Worm (Caenorhabditis elegans) whole organism, late embryonic: Measurements from ENCODE around the gene his-72.

Experiments used
- C08G9.2 ChIP-seq: sonication (generic microtip); optimal IDR thresholded peaks from 2 replicates; lab custom pipeline; 2016; ENCODE audit warnings: mild to moderate bottlenecking, missing genetic modification characterization, moderate library complexity, missing compliant biosample characterization
- K09A11.1 ChIP-seq: sonication (generic microtip); optimal IDR thresholded peaks from 2 replicates; lab custom pipeline; 2017; ENCODE audit warnings: antibody characterized with exemption, mild to moderate bottlenecking, missing genetic modification characterization, missing compliant biosample characterization; ENCODE audit not compliant: insufficient read depth
- T23F11.4 ChIP-seq: fragments of 200-800 bp; sonication (Bioruptor generic); optimal IDR thresholded peaks from 2 replicates; lab custom pipeline; 2018; ENCODE audit warnings: mild to moderate bottlenecking, missing genetic modification characterization, missing compliant biosample characterization
- Y22D7AL.16 ChIP-seq: sonication (generic microtip); optimal IDR thresholded peaks from 2 replicates; lab custom pipeline; 2016; ENCODE audit warnings: missing genetic modification characterization, missing compliant biosample characterization
- ahr-1 ChIP-seq: sonication (generic microtip); optimal IDR thresholded peaks from 2 replicates; lab custom pipeline; 2016; ENCODE audit warnings: missing genetic modification characterization, missing compliant biosample characterization
- ceh-14 ChIP-seq: sonication (generic microtip); optimal IDR thresholded peaks from 2 replicates; lab custom pipeline; 2016; ENCODE audit warnings: missing genotype, missing genetic modification characterization, missing compliant biosample characterization
- ceh-19 ChIP-seq: fragments of 200-800 bp; sonication (Bioruptor generic); optimal IDR thresholded peaks from 2 replicates; lab custom pipeline; 2018; ENCODE audit warnings: mild to moderate bottlenecking, missing genetic modification characterization, missing compliant biosample characterization
- ceh-31 ChIP-seq: sonication (generic microtip); optimal IDR thresholded peaks from 2 replicates; lab custom pipeline; 2016; ENCODE audit warnings: missing genetic modification characterization, missing compliant biosample characterization
- ceh-34 ChIP-seq: sonication (generic microtip); optimal IDR thresholded peaks from 2 replicates; lab custom pipeline; 2016; ENCODE audit warnings: mild to moderate bottlenecking, missing genetic modification characterization, missing compliant biosample characterization
- ceh-6 ChIP-seq: fragments of 200-800 bp; sonication (Bioruptor generic); optimal IDR thresholded peaks from 2 replicates; lab custom pipeline; 2018; ENCODE audit warnings: mild to moderate bottlenecking, missing genetic modification characterization, missing compliant biosample characterization
- dmd-4 ChIP-seq: sonication (generic microtip); optimal IDR thresholded peaks from 2 replicates; lab custom pipeline; 2016; ENCODE audit warnings: borderline replicate concordance, missing genetic modification characterization, missing compliant biosample characterization
- elt-2 ChIP-seq: sonication (generic microtip); optimal IDR thresholded peaks from 2 replicates; lab custom pipeline; 2016; ENCODE audit warnings: missing genetic modification reagents, missing genetic modification characterization, missing compliant biosample characterization
- ets-4 ChIP-seq: sonication (generic microtip); optimal IDR thresholded peaks from 2 replicates; lab custom pipeline; 2016; ENCODE audit warnings: missing genetic modification characterization, missing compliant biosample characterization
- hlh-15 ChIP-seq: sonication (generic microtip); optimal IDR thresholded peaks from 2 replicates; lab custom pipeline; 2016; ENCODE audit warnings: missing genetic modification characterization, missing compliant biosample characterization
- mec-3 ChIP-seq: sonication (generic microtip); optimal IDR thresholded peaks from 2 replicates; lab custom pipeline; 2016; ENCODE audit warnings: borderline replicate concordance, missing genetic modification characterization, missing compliant biosample characterization
- nfya-1 ChIP-seq: sonication (generic microtip); optimal IDR thresholded peaks from 2 replicates; lab custom pipeline; 2017; ENCODE audit warnings: missing genetic modification characterization, mild to moderate bottlenecking, missing compliant biosample characterization, antibody characterized with exemption, moderate library complexity
- nhr-11 ChIP-seq: fragments of 150-350 bp; optimal IDR thresholded peaks from 2 replicates; lab custom pipeline; 2014; ENCODE audit warnings: missing biosample characterization, missing genetic modification characterization
- npax-4 ChIP-seq: sonication (generic microtip); optimal IDR thresholded peaks from 2 replicates; lab custom pipeline; 2016; ENCODE audit warnings: missing genetic modification characterization, missing compliant biosample characterization
- odd-2 ChIP-seq: sonication (generic microtip); optimal IDR thresholded peaks from 2 replicates; lab custom pipeline; 2017; ENCODE audit warnings: antibody characterized with exemption, mild to moderate bottlenecking, missing genetic modification characterization, missing compliant biosample characterization
- pax-1 ChIP-seq: fragments of 150-350 bp; optimal IDR thresholded peaks from 2 replicates; lab custom pipeline; 2014; ENCODE audit warnings: missing biosample characterization, missing genetic modification characterization
- pha-4 ChIP-seq: fragments of 150-350 bp; optimal IDR thresholded peaks from 2 replicates; lab custom pipeline; 2018; ENCODE audit warnings: missing biosample characterization, missing genetic modification reagents, missing genetic modification characterization
- pqm-1 ChIP-seq: sonication (generic microtip); optimal IDR thresholded peaks from 2 replicates; lab custom pipeline; 2016; ENCODE audit warnings: missing genetic modification characterization, missing compliant biosample characterization
- pros-1 ChIP-seq: fragments of 150-350 bp; optimal IDR thresholded peaks from 2 replicates; lab custom pipeline; 2014; ENCODE audit warnings: missing biosample characterization, missing genetic modification reagents, missing genetic modification characterization
- rnt-1 ChIP-seq: sonication (generic microtip); optimal IDR thresholded peaks from 2 replicates; lab custom pipeline; 2016; ENCODE audit warnings: missing genetic modification characterization, missing compliant biosample characterization
- sdc-2 ChIP-seq: sonication (generic microtip); optimal IDR thresholded peaks from 2 replicates; lab custom pipeline; 2016; ENCODE audit warnings: missing genotype, missing genetic modification characterization, missing compliant biosample characterization
- sox-2 ChIP-seq: fragments of 200-800 bp; sonication (Bioruptor generic); IDR thresholded peaks from 2 replicates; pipeline ENCODE4 v1.3.6; 2022; ENCODE audit warnings: missing genetic modification reagents, missing genetic modification characterization, missing compliant biosample characterization
- sox-4 ChIP-seq: sonication (generic microtip); optimal IDR thresholded peaks from 2 replicates; lab custom pipeline; 2017; ENCODE audit warnings: mild to moderate bottlenecking, missing genetic modification characterization, inconsistent platforms, missing compliant biosample characterization
- syd-9 ChIP-seq: sonication (generic microtip); optimal IDR thresholded peaks from 2 replicates; lab custom pipeline; 2016; ENCODE audit warnings: mild to moderate bottlenecking, missing genetic modification characterization, moderate library complexity, missing compliant biosample characterization
- tbx-2 ChIP-seq: sonication (generic microtip); optimal IDR thresholded peaks from 2 replicates; lab custom pipeline; 2016; ENCODE audit warnings: missing genetic modification characterization, missing compliant biosample characterization
- tbx-7 ChIP-seq: sonication (generic microtip); optimal IDR thresholded peaks from 2 replicates; lab custom pipeline; 2016; ENCODE audit warnings: missing genotype, missing genetic modification characterization, missing compliant biosample characterization
- unc-3 ChIP-seq, 2 experiments: fragments of 200-800 bp in 1 of 2; sonication (Bioruptor generic) in 1 of 2; sonication (generic microtip) in 1 of 2; conservative IDR thresholded peaks in 1 of 2; optimal IDR thresholded peaks in 1 of 2; 2 replicates each; pipeline versions ENCODE4 v1.3.6 to Lab custom; 2016 to 2022; ENCODE audit warnings: missing compliant biosample characterization in 2 of 2, missing genetic modification characterization in 2 of 2, missing genetic modification reagents in 1 of 2
- unc-42 ChIP-seq: sonication (generic microtip); optimal IDR thresholded peaks from 2 replicates; lab custom pipeline; 2016; ENCODE audit warnings: missing genotype, missing genetic modification characterization, missing compliant biosample characterization
- unc-55 ChIP-seq: sonication (generic microtip); optimal IDR thresholded peaks from 2 replicates; lab custom pipeline; 2017; ENCODE audit warnings: missing biosample characterization, missing genetic modification reagents, missing genetic modification characterization
- zip-5 ChIP-seq: sonication (generic microtip); optimal IDR thresholded peaks from 2 replicates; lab custom pipeline; 2016; ENCODE audit warnings: missing genetic modification characterization, missing compliant biosample characterization
- ztf-16 ChIP-seq: sonication (generic microtip); optimal IDR thresholded peaks from 2 replicates; lab custom pipeline; 2017; ENCODE audit warnings: missing genetic modification characterization, missing compliant biosample characterization

The his-72 gene

DNA sequence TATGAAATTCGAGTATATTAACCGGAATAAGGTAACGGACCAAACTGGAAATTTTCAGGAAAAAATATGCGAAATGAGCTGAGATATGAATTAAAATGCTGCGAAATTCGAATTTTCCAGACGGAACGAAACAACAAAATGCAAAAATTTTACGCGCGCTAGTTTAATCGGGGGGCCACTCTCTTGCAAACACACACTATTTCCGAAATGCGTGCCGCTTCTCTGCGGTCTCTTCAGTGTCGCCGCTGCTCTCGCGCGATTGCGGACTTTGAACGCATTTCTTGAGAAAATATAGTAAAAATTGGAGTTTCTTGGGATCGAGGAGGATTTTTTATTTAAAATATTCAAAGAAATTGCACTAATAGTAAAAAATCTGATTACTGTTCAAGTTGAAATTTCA, 626 bp upstream of the his-72 start:
- TF ChIP-seq syd-9 (tag; lab: Kevin White, UChicago) (no peak), ceh-31 (tag; lab: Kevin White, UChicago) (peak; percentile 5), ceh-14 (tag; lab: Kevin White, UChicago) (no peak), nhr-11 (tag; lab: Kevin White, UChicago) (no peak), pros-1 (tag; lab: Kevin White, UChicago) (peak; percentile 27), C08G9.2 (tag; lab: Kevin White, UChicago) (no peak), nfya-1 (tag; lab: Kevin White, UChicago) (peak; percentile 22), pqm-1 (tag; lab: Kevin White, UChicago) (no peak), ets-4 (tag; lab: Kevin White, UChicago) (no peak), dmd-4 (tag; lab: Kevin White, UChicago) (no peak), ahr-1 (tag; lab: Kevin White, UChicago) (no peak), Y22D7AL.16 (tag; lab: Kevin White, UChicago) (no peak), T23F11.4 (GFP tag; lab: Kevin White, UChicago) (no peak), pha-4 (tag; lab: Kevin White, UChicago) (no peak)

DNA sequence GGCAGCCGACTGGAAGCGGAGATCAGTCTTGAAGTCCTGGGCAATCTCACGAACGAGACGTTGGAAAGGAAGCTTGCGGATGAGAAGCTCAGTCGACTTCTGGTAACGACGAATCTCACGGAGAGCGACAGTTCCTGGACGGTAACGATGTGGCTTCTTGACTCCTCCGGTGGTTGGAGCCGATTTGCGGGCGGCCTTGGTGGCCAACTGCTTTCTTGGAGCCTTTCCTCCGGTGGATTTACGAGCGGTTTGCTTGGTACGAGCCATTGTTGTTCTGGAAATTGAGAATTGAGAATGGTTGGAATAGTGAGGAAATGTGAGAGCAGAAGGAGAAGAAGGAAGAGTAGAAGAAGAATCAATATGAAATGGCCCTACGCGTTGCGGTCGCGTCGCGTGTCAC, 959 bp downstream of the his-72 start:
- TF ChIP-seq sdc-2 (tag; lab: Kevin White, UChicago), result no peak
- no peak for TF ChIP-seq ets-4 (tag; lab: Kevin White, UChicago)
- TF ChIP-seq ceh-19, result no peak

DNA sequence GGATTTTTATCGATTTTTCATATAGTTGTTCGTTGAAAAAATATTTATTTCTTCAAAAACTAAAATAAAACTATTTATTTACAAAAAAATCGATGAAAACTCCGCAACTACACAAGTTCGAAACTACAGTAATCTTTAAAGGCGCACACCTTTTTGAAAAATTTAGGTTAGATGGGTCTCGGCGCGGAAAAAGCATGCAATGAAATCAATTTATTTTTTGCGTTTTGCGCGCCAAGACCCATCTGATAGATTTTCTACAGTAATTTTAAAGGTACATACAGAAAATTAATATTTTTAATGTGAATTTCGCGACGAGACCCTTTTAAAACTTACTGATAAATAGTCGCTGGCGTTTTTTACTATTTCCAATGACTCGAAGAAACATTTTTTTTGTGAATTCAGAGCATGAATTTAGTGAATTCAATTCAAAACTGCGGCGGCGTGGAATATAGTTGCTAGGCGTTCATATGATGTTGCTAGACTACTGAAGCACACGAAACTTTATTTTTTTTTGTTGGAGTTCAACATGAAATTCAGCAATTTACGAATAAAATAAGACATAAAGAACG, 1.8 kb downstream of the his-72 start, which contains the start of gene Y75B8A.33:
Gene Y75B8A.33 (minus strand): TSS at position 385 of the 569 bp plus-strand sequence.
- TF ChIP-seq ceh-6 (GFP tag; lab: Kevin White, UChicago) (no peak), rnt-1 (tag; lab: Kevin White, UChicago) (no peak), K09A11.1 (tag; lab: Kevin White, UChicago) (no peak), tbx-7 (tag; lab: Kevin White, UChicago) (no peak), hlh-15 (no peak), ceh-14 (tag; lab: Kevin White, UChicago) (no peak), pha-4 (tag; lab: Kevin White, UChicago) (no peak), ceh-19 (no peak), ceh-34 (no peak), mec-3 (no peak), sox-2 (GFP tag; lab: Robert Waterston, UW) (no peak), pax-1 (tag; lab: Kevin White, UChicago) (no peak), odd-2 (no peak), elt-2 (tag; lab: Kevin White, UChicago) (no peak)

ce11 chrIII:12359265-12359664, 9.6 kb downstream of the his-72 start, which contains the start of gene Y75B8A.34:
Gene Y75B8A.34, plus strand, starts transcription at chrIII:12359565.
- TF ChIP-seq ceh-6 (GFP tag; lab: Kevin White, UChicago) (no peak), unc-42 (tag; lab: Kevin White, UChicago) (no peak), sox-4 (no peak), zip-5 (no peak), unc-55 (no peak), sdc-2 (tag; lab: Kevin White, UChicago) (no peak), tbx-2 (tag; lab: Kevin White, UChicago) (no peak), syd-9 (tag; lab: Kevin White, UChicago) (no peak), dmd-4 (tag; lab: Kevin White, UChicago) (no peak), npax-4 (tag; lab: Kevin White, UChicago) (no peak), rnt-1 (tag; lab: Kevin White, UChicago) (no peak), ceh-31 (tag; lab: Kevin White, UChicago) (no peak), ztf-16 (tag; lab: Kevin White, UChicago) (no peak), unc-3 (GFP tag; conservative IDR thresholded peaks at IDR 0.05; lab: Robert Waterston, UW) (no peak), unc-3 (tag; optimal IDR thresholded peaks at IDR 0.05; lab: Kevin White, UChicago) (no peak)
